Worm (Caenorhabditis elegans) whole organism, L4 larva: Measurements from ENCODE around the gene clec-168.
A peak's percentile ranks its signal among the peaks of the same experiment; 100 is the strongest.

Source experiments
- aha-1 ChIP-seq: fragments of 150-350 bp; peaks from one replicate; lab custom pipeline; 2014; ENCODE audit warnings: missing biosample characterization, missing genetic modification characterization
- set-16 ChIP-seq: fragments of 200-800 bp; sonication (Bioruptor generic); IDR thresholded peaks from 2 replicates; pipeline ENCODE4 v1.3.6; 2022; ENCODE audit warnings: missing genetic modification reagents, missing genetic modification characterization, missing compliant biosample characterization
- snpc-4 ChIP-seq: fragments of 150-350 bp; optimal IDR thresholded peaks from 2 replicates; lab custom pipeline; 2014; ENCODE audit warnings: missing biosample characterization, missing genetic modification characterization

clec-168 gene

DNA sequence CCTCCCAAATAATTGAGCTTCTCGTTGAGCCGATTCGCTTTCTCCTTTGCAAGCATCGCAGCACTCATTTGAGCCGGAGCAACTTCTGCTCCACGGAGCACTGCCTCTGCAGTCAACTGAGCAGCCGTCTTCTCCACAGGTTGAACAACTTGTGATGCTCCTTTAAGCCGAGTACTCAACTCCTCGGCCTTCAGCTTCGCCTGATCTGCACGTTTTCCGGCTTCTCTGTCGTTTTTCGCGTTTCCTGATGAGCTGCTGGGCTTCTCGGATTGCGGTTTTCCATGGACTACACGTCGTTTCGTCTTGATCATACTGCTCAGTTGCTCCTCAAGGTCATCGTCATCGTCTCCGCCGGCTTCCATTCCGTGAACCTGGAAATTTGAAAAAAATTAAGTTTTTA is 42.2 kb downstream of the clec-168 start:
- TF ChIP-seq aha-1, result peak; percentile 93
- peak; percentile 56; the same call in 1 of the 2 replicates for TF ChIP-seq set-16
- TF ChIP-seq snpc-4, result no peak
